Fruit fly (Drosophila melanogaster) whole organism, prepupa: Measurements from ENCODE around the gene mfrn.

Experiments used
- Blimp-1 ChIP-seq: fragments of 200-800 bp; sonication (Bioruptor generic); optimal IDR thresholded peaks from 3 replicates; lab custom pipeline; 2017; ENCODE audit warnings: missing biosample characterization, missing genetic modification characterization, mild to moderate bottlenecking, moderate library complexity, missing genetic modification reagents
- CG10669 ChIP-seq: fragments of 200-800 bp; sonication (Bioruptor generic); optimal IDR thresholded peaks from 3 replicates; lab custom pipeline; 2018; ENCODE audit warnings: missing biosample characterization, mild to moderate bottlenecking, missing genetic modification characterization, moderate library complexity
- CG11294 ChIP-seq: fragments of 200-800 bp; sonication (Bioruptor generic); IDR thresholded peaks from 2 replicates; pipeline ENCODE4 v1.3.6; 2022; ENCODE audit warnings: missing biosample characterization, missing genetic modification characterization
- CG15336 ChIP-seq: fragments of 200-800 bp; sonication (Bioruptor generic); IDR thresholded peaks from 2 replicates; pipeline ENCODE4 v1.3.6; 2022; ENCODE audit warnings: missing biosample characterization, missing genetic modification characterization
- CG16779 ChIP-seq: fragments of 200-800 bp; sonication (Bioruptor generic); optimal IDR thresholded peaks from 3 replicates; lab custom pipeline; 2017; ENCODE audit warnings: missing biosample characterization, mild to moderate bottlenecking, missing genetic modification characterization
- CG3032 ChIP-seq: fragments of 200-800 bp; optimal IDR thresholded peaks from 2 replicates; lab custom pipeline; 2019; ENCODE audit warnings: missing biosample characterization, mild to moderate bottlenecking, missing genetic modification characterization, moderate library complexity
- CG32006 ChIP-seq: fragments of 200-800 bp; sonication (Bioruptor generic); optimal IDR thresholded peaks from 3 replicates; lab custom pipeline; 2017; ENCODE audit warnings: missing biosample characterization, mild to moderate bottlenecking, missing genetic modification characterization
- CG34406 ChIP-seq: fragments of 200-800 bp; sonication (Bioruptor generic); optimal IDR thresholded peaks from 3 replicates; lab custom pipeline; 2016; ENCODE audit warnings: missing biosample characterization, missing genetic modification characterization
- CG6163 ChIP-seq: fragments of 200-800 bp; sonication (Bioruptor generic); IDR thresholded peaks from 3 replicates; pipeline ENCODE4 v1.3.6; 2022; ENCODE audit warnings: missing biosample characterization, missing genetic modification characterization
- CG6792 ChIP-seq: fragments of 200-800 bp; sonication (Bioruptor generic); optimal IDR thresholded peaks from 3 replicates; lab custom pipeline; 2016; ENCODE audit warnings: missing biosample characterization, missing genetic modification characterization
- CG6808 ChIP-seq: fragments of 200-800 bp; sonication (Bioruptor generic); optimal IDR thresholded peaks from 3 replicates; lab custom pipeline; 2017; ENCODE audit warnings: missing biosample characterization, missing genetic modification characterization, mild to moderate bottlenecking, moderate library complexity, missing genetic modification reagents
- CG6854 ChIP-seq: fragments of 200-800 bp; sonication (Bioruptor generic); optimal IDR thresholded peaks from 2 replicates; lab custom pipeline; 2017; ENCODE audit warnings: missing biosample characterization, mild to moderate bottlenecking, missing genetic modification characterization
- CG7368 ChIP-seq: fragments of 200-800 bp; sonication (Bioruptor generic); optimal IDR thresholded peaks from 3 replicates; lab custom pipeline; 2016; ENCODE audit warnings: missing biosample characterization, missing genetic modification characterization
- CG8119 ChIP-seq: fragments of 200-800 bp; sonication (Bioruptor generic); IDR thresholded peaks from 3 replicates; pipeline ENCODE4 v1.3.6; 2022; ENCODE audit warnings: missing biosample characterization, missing genetic modification characterization
- CG8632 ChIP-seq: fragments of 200-800 bp; sonication (Bioruptor generic); optimal IDR thresholded peaks from 3 replicates; lab custom pipeline; 2016; ENCODE audit warnings: missing biosample characterization, missing genetic modification characterization
- CG9139 ChIP-seq: fragments of 200-800 bp; sonication (Bioruptor generic); optimal IDR thresholded peaks from 3 replicates; lab custom pipeline; 2017; ENCODE audit warnings: missing biosample characterization, mild to moderate bottlenecking, missing genetic modification characterization
- Eip75B ChIP-seq: fragments of 200-800 bp; sonication (Bioruptor generic); optimal IDR thresholded peaks from 3 replicates; lab custom pipeline; 2016; ENCODE audit warnings: missing biosample characterization, missing genetic modification characterization
- Eip78C ChIP-seq: fragments of 200-800 bp; sonication (Bioruptor generic); peaks from one replicate; lab custom pipeline; 2016; ENCODE audit warnings: missing biosample characterization, missing genetic modification characterization
- Ets96B ChIP-seq: fragments of 200-800 bp; optimal IDR thresholded peaks from 2 replicates; lab custom pipeline; 2019; ENCODE audit warnings: missing biosample characterization, mild to moderate bottlenecking, missing genetic modification characterization, moderate library complexity
- Gug ChIP-seq: fragments of 200-800 bp; sonication (Bioruptor generic); IDR thresholded peaks from 2 replicates; pipeline ENCODE4 v1.3.6; 2022; ENCODE audit warnings: missing biosample characterization, missing genetic modification characterization
- Hr38 ChIP-seq: sonication (Bioruptor generic); optimal IDR thresholded peaks from 2 replicates; lab custom pipeline; 2016; ENCODE audit warnings: missing biosample characterization, missing genetic modification characterization
- Hr4 ChIP-seq: fragments of 200-800 bp; sonication (Bioruptor generic); optimal IDR thresholded peaks from 3 replicates; lab custom pipeline; 2016; ENCODE audit warnings: missing biosample characterization, missing genetic modification characterization
- Lpt ChIP-seq: fragments of 200-800 bp; sonication (Bioruptor generic); optimal IDR thresholded peaks from 3 replicates; lab custom pipeline; 2016; ENCODE audit warnings: missing biosample characterization, missing genetic modification characterization
- Met ChIP-seq: fragments of 200-800 bp; sonication (Bioruptor generic); optimal IDR thresholded peaks from 3 replicates; lab custom pipeline; 2016; ENCODE audit warnings: missing biosample characterization, missing genetic modification characterization
- Smox ChIP-seq: fragments of 200-800 bp; sonication (Bioruptor generic); optimal IDR thresholded peaks from 3 replicates; lab custom pipeline; 2016; ENCODE audit warnings: missing biosample characterization, missing genetic modification characterization
- Sox102F ChIP-seq: fragments of 200-800 bp; sonication (Bioruptor generic); optimal IDR thresholded peaks from 2 replicates; lab custom pipeline; 2016; ENCODE audit warnings: missing biosample characterization, mild to moderate bottlenecking, missing genetic modification characterization
- Sox14 ChIP-seq: fragments of 200-800 bp; sonication (Bioruptor generic); optimal IDR thresholded peaks from 3 replicates; lab custom pipeline; 2016; ENCODE audit warnings: missing biosample characterization, missing genetic modification characterization
- Sox15 ChIP-seq: fragments of 200-800 bp; sonication (Bioruptor generic); optimal IDR thresholded peaks from 3 replicates; lab custom pipeline; 2016; ENCODE audit warnings: missing biosample characterization, missing genetic modification characterization
- cyc ChIP-seq: fragments of 200-800 bp; sonication (Bioruptor generic); optimal IDR thresholded peaks from 3 replicates; lab custom pipeline; 2016; ENCODE audit warnings: missing biosample characterization, missing genetic modification characterization
- dac ChIP-seq: fragments of 200-800 bp; sonication (Bioruptor generic); optimal IDR thresholded peaks from 2 replicates; lab custom pipeline; 2017; ENCODE audit warnings: missing biosample characterization, mild to moderate bottlenecking, missing genetic modification characterization
- dsx ChIP-seq: fragments of 200-800 bp; optimal IDR thresholded peaks from 3 replicates; lab custom pipeline; 2019; ENCODE audit warnings: missing biosample characterization, mild to moderate bottlenecking, missing genetic modification characterization, moderate library complexity; ENCODE audit not compliant: poor library complexity, severe bottlenecking
- eg ChIP-seq: fragments of 200-800 bp; sonication (Bioruptor generic); IDR thresholded peaks from 3 replicates; pipeline ENCODE4 v1.3.6; 2022; ENCODE audit warnings: missing biosample characterization, missing genetic modification characterization
- esn ChIP-seq: fragments of 200-800 bp; sonication (Bioruptor generic); optimal IDR thresholded peaks from 2 replicates; lab custom pipeline; 2016; ENCODE audit warnings: missing biosample characterization, mild to moderate bottlenecking, missing genetic modification characterization, moderate library complexity
- fd59A ChIP-seq: fragments of 200-800 bp; sonication (Bioruptor generic); optimal IDR thresholded peaks from 2 replicates; lab custom pipeline; 2017; ENCODE audit warnings: missing biosample characterization, mild to moderate bottlenecking, missing genetic modification characterization, missing genetic modification reagents
- lz ChIP-seq: fragments of 200-800 bp; sonication (Bioruptor generic); optimal IDR thresholded peaks from 3 replicates; lab custom pipeline; 2016; ENCODE audit warnings: missing biosample characterization, missing genetic modification characterization
- net ChIP-seq: fragments of 200-800 bp; sonication (Bioruptor generic); optimal IDR thresholded peaks from 3 replicates; lab custom pipeline; 2016; ENCODE audit warnings: missing biosample characterization, missing genetic modification characterization
- salr ChIP-seq, 2 experiments: fragments of 200-800 bp; sonication (Bioruptor generic); optimal IDR thresholded peaks; 3 replicates each; lab custom pipeline; 2016 to 2018; ENCODE audit warnings: missing biosample characterization in 2 of 2, missing genetic modification characterization in 2 of 2, mild to moderate bottlenecking in 1 of 2
- spab ChIP-seq: fragments of 200-800 bp; sonication (Bioruptor generic); optimal IDR thresholded peaks from 2 replicates; lab custom pipeline; 2017; ENCODE audit warnings: missing biosample characterization, mild to moderate bottlenecking, missing genetic modification characterization, missing genetic modification reagents
- svp ChIP-seq: fragments of 200-800 bp; sonication (Bioruptor generic); peaks from one replicate; lab custom pipeline; 2016; ENCODE audit warnings: missing biosample characterization, missing genetic modification characterization
- topi ChIP-seq: fragments of 200-800 bp; sonication (Bioruptor generic); optimal IDR thresholded peaks from 3 replicates; lab custom pipeline; 2016; ENCODE audit warnings: missing biosample characterization, missing genetic modification characterization

mfrn gene

dm6 chr3R:27954533-27954932 lies 6.7 kb upstream of the mfrn start, which contains the start of gene Nep7:
Nep7 (plus strand) TSS chr3R:27954917.
- no peak for TF ChIP-seq dsx (GFP tag; lab: Kevin White, UChicago)
- TF ChIP-seq CG6163 = 0 out of 3 replicates have a peak, but pooled peaks have one; percentile 23
- no peak for TF ChIP-seq CG16779
- no peak for TF ChIP-seq topi (GFP tag; lab: Kevin White, UChicago)
- no peak for TF ChIP-seq CG9139 (GFP tag; lab: Kevin White, UChicago)
- peak; percentile 73 for TF ChIP-seq Eip78C (GFP tag; lab: Kevin White, UChicago)
- TF ChIP-seq eg = peak; percentile 66
- no peak for TF ChIP-seq lz (GFP tag; lab: Kevin White, UChicago)
- TF ChIP-seq Gug (GFP tag; lab: Robert Waterston, UW) = peak; percentile 35; the same call in 1 of the 2 replicates
- no peak for TF ChIP-seq CG6792
- TF ChIP-seq fd59A (GFP tag; lab: Kevin White, UChicago) = no peak
- TF ChIP-seq Sox14 = no peak
- TF ChIP-seq esn (GFP tag; lab: Kevin White, UChicago) = no peak
- TF ChIP-seq svp = peak; percentile 82
- peak; percentile 42; the same call in 1 of the 2 replicates for TF ChIP-seq CG15336 (GFP tag; lab: Robert Waterston, UW)
- TF ChIP-seq CG11294 (GFP tag; lab: Robert Waterston, UW) = peak; percentile 39; the same call in 1 of the 2 replicates
- no peak for TF ChIP-seq Sox15 (GFP tag; lab: Kevin White, UChicago)
- TF ChIP-seq Eip75B (GFP tag; lab: Kevin White, UChicago) = no peak
- no peak for TF ChIP-seq CG10669 (GFP tag; lab: Kevin White, UChicago)
- TF ChIP-seq CG32006 (GFP tag; lab: Kevin White, UChicago) = no peak
- TF ChIP-seq cyc (GFP tag; lab: Kevin White, UChicago) = no peak
- no peak for TF ChIP-seq salr (GFP tag; optimal IDR thresholded peaks at IDR 0.05; lab: Kevin White, UChicago)
- peak; percentile 38; the same call in 2 of the 3 replicates for TF ChIP-seq CG8119
- TF ChIP-seq Smox (GFP tag; lab: Kevin White, UChicago) = no peak
- no peak for TF ChIP-seq CG6854

- TF ChIP-seq Blimp-1 = no peak
- TF ChIP-seq CG16779 = no peak
- no peak for TF ChIP-seq Ets96B
- TF ChIP-seq Hr4 (GFP tag; lab: Kevin White, UChicago) = no peak
- no peak for TF ChIP-seq CG7368
- TF ChIP-seq net = no peak
- no peak for TF ChIP-seq CG32006 (GFP tag; lab: Kevin White, UChicago)
- TF ChIP-seq Sox102F (GFP tag; lab: Kevin White, UChicago) = no peak
- TF ChIP-seq Hr38 (GFP tag; lab: Kevin White, UChicago) = no peak
- no peak for TF ChIP-seq CG6854
- TF ChIP-seq CG15336 (GFP tag; lab: Robert Waterston, UW) = no peak
- TF ChIP-seq CG8119 = no peak
- no peak for TF ChIP-seq CG6808 (GFP tag; lab: Kevin White, UChicago)
- no peak for TF ChIP-seq dsx (GFP tag; lab: Kevin White, UChicago)
- no peak for TF ChIP-seq salr (GFP tag; optimal IDR thresholded peaks at IDR 0.05; lab: Kevin White, UChicago)
- no peak for TF ChIP-seq CG11294 (GFP tag; lab: Robert Waterston, UW)
- TF ChIP-seq Gug (GFP tag; lab: Robert Waterston, UW) = no peak
- TF ChIP-seq CG6792 = no peak
These were observed 6.1 kb upstream of the mfrn start, which contains the start of gene CG4951 for dm6 chr3R:27953890-27954289. CG4951 (minus strand) TSS chr3R:27954112.

dm6 chr3R:27948421-27948906 lies 643 bp upstream of the mfrn start, which contains the start of gene Gp93:
Gp93 (plus strand) TSS chr3R:27948711.
- TF ChIP-seq Blimp-1 (no peak), CG34406 (GFP tag; lab: Kevin White, UChicago) (peak; percentile 61), Ets96B (peak; percentile 51), net (peak; percentile 66), Sox15 (GFP tag; lab: Kevin White, UChicago) (peak; percentile 47), salr (GFP tag; optimal IDR thresholded peaks at IDR 0.05; lab: Kevin White, UChicago) (peak in 1 of 2 experiments; percentile 35), Lpt (GFP tag; lab: Kevin White, UChicago) (peak; percentile 16), Eip78C (GFP tag; lab: Kevin White, UChicago) (peak; percentile 90), fd59A (GFP tag; lab: Kevin White, UChicago) (peak; percentile 25), Eip75B (GFP tag; lab: Kevin White, UChicago) (peak; percentile 20), CG8119 (peak; percentile 64; the same call in 2 of the 3 replicates), CG3032 (tag; lab: Kevin White, UChicago) (peak; percentile 71), CG32006 (GFP tag; lab: Kevin White, UChicago) (peak; percentile 65), svp (peak; percentile 79), CG15336 (GFP tag; lab: Robert Waterston, UW) (peak; percentile 51; the same call in 1 of the 2 replicates), Hr4 (GFP tag; lab: Kevin White, UChicago) (no peak), Met (GFP tag; lab: Kevin White, UChicago) (no peak), Hr38 (GFP tag; lab: Kevin White, UChicago) (no peak), CG6163 (peak; percentile 72), spab (no peak), dac (GFP tag; lab: Kevin White, UChicago) (no peak), dsx (GFP tag; lab: Kevin White, UChicago) (peak; percentile 29), CG8632 (GFP tag; lab: Kevin White, UChicago) (peak; percentile 71), esn (GFP tag; lab: Kevin White, UChicago) (peak; percentile 74), CG11294 (GFP tag; lab: Robert Waterston, UW) (peak; percentile 49; the same call in 1 of the 2 replicates), lz (GFP tag; lab: Kevin White, UChicago) (peak; percentile 61), cyc (GFP tag; lab: Kevin White, UChicago) (peak; percentile 9), CG6854 (peak; percentile 26), Sox14 (peak; percentile 46), CG9139 (GFP tag; lab: Kevin White, UChicago) (no peak), CG6792 (peak; percentile 49), topi (GFP tag; lab: Kevin White, UChicago) (no peak), Gug (GFP tag; lab: Robert Waterston, UW) (peak; percentile 46), eg (peak; percentile 67; the same call in 2 of the 3 replicates)
